Fruit fly (Drosophila melanogaster): Measurements from ENCODE around the gene CG34437.

DNA sequence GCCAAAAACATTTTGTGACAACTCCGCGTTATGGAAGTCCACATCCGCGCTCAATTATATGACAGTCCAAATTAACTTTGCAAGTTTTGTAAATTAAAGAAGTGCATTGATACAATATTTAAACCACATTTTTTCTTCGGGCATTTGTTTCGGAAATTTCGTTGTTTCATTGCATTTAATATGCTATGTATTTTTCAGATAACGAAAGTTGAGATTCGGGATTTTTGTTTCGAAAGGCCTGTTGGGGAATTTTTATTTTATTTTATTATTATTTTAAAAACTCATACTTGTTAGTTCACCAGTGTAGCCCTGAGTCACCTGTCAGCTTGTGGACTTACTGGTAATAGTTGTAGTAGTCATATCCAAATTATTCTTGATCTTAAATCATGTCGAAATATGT lies 10.2 kb downstream of the CG34437 start, which contains the start of gene UQCR-14L:
- no peak for TF ChIP-seq CG8478 (optimal IDR thresholded peaks at IDR 0.05)
- TF ChIP-seq CTCF (optimal IDR thresholded peaks at IDR 0.05): no peak

Data from S2 (cell line).